Fruit fly (Drosophila melanogaster): ENCODE data around the gene Noc1.
A peak's percentile ranks its signal among the peaks of the same experiment; 100 is the strongest.

Noc1 gene

DNA sequence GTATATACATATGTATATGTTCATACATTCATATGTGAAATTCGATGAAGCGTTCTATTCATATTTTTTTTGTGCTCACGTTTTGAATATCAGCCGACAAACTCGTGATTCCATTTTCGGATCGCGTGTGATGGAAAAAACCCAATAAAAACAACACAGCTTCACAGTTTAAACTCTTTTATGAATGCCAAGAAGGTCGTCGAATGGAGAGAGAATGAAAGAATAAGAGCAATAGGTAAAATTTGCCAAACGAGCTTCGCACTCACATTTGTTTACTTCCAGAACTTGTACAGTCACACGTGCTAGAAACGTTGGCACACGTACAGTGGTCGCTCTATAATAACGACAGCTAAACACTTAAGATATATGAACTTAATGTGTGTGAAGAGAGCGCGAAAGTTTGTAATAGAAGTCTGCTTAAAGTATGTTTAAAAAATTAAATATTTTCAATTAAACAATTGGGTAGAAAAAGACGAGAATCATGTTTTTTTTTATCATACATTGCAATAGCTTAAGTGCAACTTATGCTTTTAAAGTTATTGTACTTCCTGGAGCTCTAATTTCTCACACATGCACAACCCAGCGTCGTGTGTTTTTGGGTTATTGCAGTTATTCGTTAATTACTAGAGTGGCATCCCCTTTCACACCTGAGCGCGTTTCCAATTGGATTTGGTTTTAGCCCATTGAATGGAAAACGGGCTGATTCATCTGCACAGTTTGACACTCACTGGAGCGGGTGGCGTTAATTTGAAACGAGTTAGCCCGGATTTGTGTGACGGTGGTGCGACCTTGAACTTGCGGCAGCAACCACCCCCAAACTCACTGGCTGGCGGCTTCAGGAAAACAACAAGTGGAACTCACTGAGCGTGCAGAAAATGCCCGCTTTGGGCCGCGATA is 51.3 kb downstream of the Noc1 start (continued):
- TF ChIP-seq hkb (optimal IDR thresholded peaks at IDR 0.05) = no peak
- no peak for TF ChIP-seq hkb (GFP tag; IDR thresholded peaks at IDR 0.05)
- TF ChIP-seq luna (GFP tag; optimal IDR thresholded peaks at IDR 0.05) = no peak
- TF ChIP-seq CG11247 (GFP tag; IDR thresholded peaks at IDR 0.05) = no peak
- TF ChIP-seq Usf (GFP tag; optimal IDR thresholded peaks at IDR 0.05) = no peak
- TF ChIP-seq ap (GFP tag; IDR thresholded peaks at IDR 0.05) = no peak
- no peak for TF ChIP-seq CoRest (tag; optimal IDR thresholded peaks at IDR 0.05)
- peak; percentile 36 for TF ChIP-seq cad (GFP tag; optimal IDR thresholded peaks at IDR 0.05)
- TF ChIP-seq NC2α (GFP tag; optimal IDR thresholded peaks at IDR 0.05) = no peak
- 0 out of 3 replicates have a peak, but pooled peaks have one; percentile 29 for TF ChIP-seq dysf (GFP tag; IDR thresholded peaks at IDR 0.05)
- no peak for TF ChIP-seq pan (optimal IDR thresholded peaks at IDR 0.05)
- TF ChIP-seq pan (GFP tag; optimal IDR thresholded peaks at IDR 0.05 in 1 of 2, IDR thresholded peaks at IDR 0.05 in 1 of 2) = no peak
- TF ChIP-seq ftz-f1 (GFP tag; optimal IDR thresholded peaks at IDR 0.05) = no peak
- TF ChIP-seq ac (GFP tag; optimal IDR thresholded peaks at IDR 0.05) = no peak
- TF ChIP-seq lmd (GFP tag; IDR thresholded peaks at IDR 0.05) = no peak
- TF ChIP-seq Kr (GFP tag; optimal IDR thresholded peaks at IDR 0.05) = no peak
- TF ChIP-seq CG14710 (tag; optimal IDR thresholded peaks at IDR 0.05) = no peak
- no peak for TF ChIP-seq CG11456 (GFP tag; IDR thresholded peaks at IDR 0.05)
- peak; percentile 23 for TF ChIP-seq zfh2 (GFP tag; optimal IDR thresholded peaks at IDR 0.05)
- no peak for TF ChIP-seq Gsc (GFP tag; IDR thresholded peaks at IDR 0.05)
- 0 out of 2 replicates have a peak, but pooled peaks have one; percentile 20 for TF ChIP-seq Taf1 (GFP tag; IDR thresholded peaks at IDR 0.05)
- TF ChIP-seq CG17802 (tag; optimal IDR thresholded peaks at IDR 0.05) = no peak
- TF ChIP-seq scrt (GFP tag; optimal IDR thresholded peaks at IDR 0.05) = peak; percentile 40
- no peak for TF ChIP-seq Sin3A (optimal IDR thresholded peaks at IDR 0.05)
- no peak for TF ChIP-seq usp (GFP tag; optimal IDR thresholded peaks at IDR 0.05)
- TF ChIP-seq Med (GFP tag) = peak; percentile 79
- no peak for TF ChIP-seq her (GFP tag; optimal IDR thresholded peaks at IDR 0.05)
- TF ChIP-seq CkIIα-i1 (GFP tag; IDR thresholded peaks at IDR 0.05) = no peak
- no peak for TF ChIP-seq CG17328 (GFP tag; IDR thresholded peaks at IDR 0.05)
- no peak for TF ChIP-seq HLHmδ (GFP tag; optimal IDR thresholded peaks at IDR 0.05)
- TF ChIP-seq CG17612 (GFP tag; IDR thresholded peaks at IDR 0.05) = no peak
- TF ChIP-seq sc (optimal IDR thresholded peaks at IDR 0.05) = no peak
- TF ChIP-seq sc (GFP tag; optimal IDR thresholded peaks at IDR 0.05) = no peak
- no peak for TF ChIP-seq CG1792 (GFP tag; optimal IDR thresholded peaks at IDR 0.05)
- no peak for TF ChIP-seq Dek (tag; optimal IDR thresholded peaks at IDR 0.05)
- TF ChIP-seq Dip3 (GFP tag; optimal IDR thresholded peaks at IDR 0.05) = peak; percentile 27
- TF ChIP-seq dm (GFP tag; optimal IDR thresholded peaks at IDR 0.05) = no peak
- TF ChIP-seq dmrt11E (tag; optimal IDR thresholded peaks at IDR 0.05) = no peak
- no peak for TF ChIP-seq kah (GFP tag; optimal IDR thresholded peaks at IDR 0.05)
- TF ChIP-seq gem (tag; optimal IDR thresholded peaks at IDR 0.05) = peak; percentile 43
- peak; percentile 50 for TF ChIP-seq CG3281 (GFP tag; optimal IDR thresholded peaks at IDR 0.05)
- peak; percentile 81 for TF ChIP-seq grau (tag; optimal IDR thresholded peaks at IDR 0.05)
- TF ChIP-seq sens-2 (GFP tag; IDR thresholded peaks at IDR 0.05) = no peak
- no peak for TF ChIP-seq dmrt99B (tag; optimal IDR thresholded peaks at IDR 0.05)
- no peak for TF ChIP-seq dan (GFP tag; IDR thresholded peaks at IDR 0.05)
- no peak for TF ChIP-seq schlank (tag; optimal IDR thresholded peaks at IDR 0.05)
- no peak for TF ChIP-seq Ssrp (tag; optimal IDR thresholded peaks at IDR 0.05)
- TF ChIP-seq CG18764 (GFP tag; optimal IDR thresholded peaks at IDR 0.05) = no peak
- TF ChIP-seq Drgx (GFP tag; IDR thresholded peaks at IDR 0.05) = no peak
- no peak for TF ChIP-seq danr (GFP tag; IDR thresholded peaks at IDR 0.05)
- no peak for TF ChIP-seq Doc2 (GFP tag; IDR thresholded peaks at IDR 0.05)
- TF ChIP-seq CG30431 (GFP tag; optimal IDR thresholded peaks at IDR 0.05) = no peak
